Worm (Caenorhabditis elegans) whole organism, L1 larva: ENCODE measurements around the gene bath-37.

Source experiments
- C04F5.9 ChIP-seq: sonication (generic microtip); optimal IDR thresholded peaks from 2 replicates; lab custom pipeline; 2016; ENCODE audit warnings: missing genetic modification characterization, missing compliant biosample characterization
- C34B4.2 ChIP-seq: sonication (generic microtip); optimal IDR thresholded peaks from 2 replicates; lab custom pipeline; 2017; ENCODE audit warnings: mild to moderate bottlenecking, missing genetic modification characterization, missing compliant biosample characterization
- F16B12.6 ChIP-seq: fragments of 150-350 bp; optimal IDR thresholded peaks from 2 replicates; lab custom pipeline; 2014; ENCODE audit warnings: missing biosample characterization, missing genetic modification characterization
- Y116A8C.19 ChIP-seq: sonication (generic microtip); optimal IDR thresholded peaks from 2 replicates; lab custom pipeline; 2016; ENCODE audit warnings: missing compliant biosample characterization, missing genetic modification characterization, borderline replicate concordance
- alr-1 ChIP-seq: fragments of 200-800 bp; sonication (Bioruptor generic); optimal IDR thresholded peaks from 2 replicates; lab custom pipeline; 2018; ENCODE audit warnings: borderline replicate concordance, mild to moderate bottlenecking, missing genetic modification characterization, missing compliant biosample characterization
- ama-1 ChIP-seq: fragments of 150-350 bp; optimal IDR thresholded peaks from 2 replicates; lab custom pipeline; 2014
- blmp-1 ChIP-seq: fragments of 150-350 bp; optimal IDR thresholded peaks from 2 replicates; lab custom pipeline; 2014; ENCODE audit warnings: missing biosample characterization, missing genetic modification characterization
- ceh-63 ChIP-seq: fragments of 200-800 bp; sonication (Bioruptor generic); optimal IDR thresholded peaks from 2 replicates; lab custom pipeline; 2018; ENCODE audit warnings: mild to moderate bottlenecking, missing genetic modification characterization, missing compliant biosample characterization
- ceh-8 ChIP-seq: fragments of 200-800 bp; sonication (Bioruptor generic); optimal IDR thresholded peaks from 2 replicates; lab custom pipeline; 2018; ENCODE audit warnings: mild to moderate bottlenecking, missing genetic modification characterization, moderate library complexity, missing compliant biosample characterization
- ceh-88 ChIP-seq: fragments of 200-800 bp; sonication (Bioruptor generic); IDR thresholded peaks from 2 replicates; pipeline ENCODE4 v1.3.6; 2022; ENCODE audit warnings: missing genetic modification characterization, missing compliant biosample characterization
- ces-1 ChIP-seq: fragments of 150-350 bp; optimal IDR thresholded peaks from 2 replicates; lab custom pipeline; 2014; ENCODE audit warnings: missing biosample characterization, missing genetic modification reagents, missing genetic modification characterization
- dpl-1 ChIP-seq, 3 experiments: fragments of 150-350 bp in 2 of 3; sonication (generic microtip) in 1 of 3; optimal IDR thresholded peaks; 2 replicates each; lab custom pipeline; 2014 to 2017; ENCODE audit warnings: missing biosample characterization in 3 of 3, missing genetic modification characterization in 3 of 3, missing genetic modification reagents in 3 of 3
- dsc-1 ChIP-seq: sonication (generic microtip); optimal IDR thresholded peaks from 2 replicates; lab custom pipeline; 2016; ENCODE audit warnings: mild to moderate bottlenecking, missing genetic modification characterization, missing compliant biosample characterization
- efl-1 ChIP-seq, 4 experiments: fragments of 150-350 bp; optimal IDR thresholded peaks in 3 of 4; peaks in 1 of 4; 1 replicate in 1 of 4; 2 replicates in 3 of 4; lab custom pipeline; 2014; ENCODE audit warnings: missing biosample characterization in 2 of 4, missing genetic modification characterization in 2 of 4, missing genetic modification reagents in 2 of 4
- efl-3 ChIP-seq: fragments of 200-800 bp; sonication (Bioruptor generic); optimal IDR thresholded peaks from 2 replicates; lab custom pipeline; 2018; ENCODE audit warnings: mild to moderate bottlenecking, missing genetic modification characterization, missing compliant biosample characterization
- egl-13 ChIP-seq: sonication (generic microtip); optimal IDR thresholded peaks from 2 replicates; lab custom pipeline; 2016; ENCODE audit warnings: missing genotype, missing genetic modification reagents, missing genetic modification characterization, missing compliant biosample characterization
- elt-3 ChIP-seq, 6 experiments: fragments of 150-350 bp in 1 of 6; sonication (generic microtip); optimal IDR thresholded peaks; 2 replicates each; lab custom pipeline; 2017 to 2018; ENCODE audit warnings: missing biosample characterization in 6 of 6, missing genetic modification characterization in 6 of 6, inconsistent platforms in 1 of 6
- fkh-4 ChIP-seq: sonication (generic microtip); optimal IDR thresholded peaks from 2 replicates; lab custom pipeline; 2016; ENCODE audit warnings: missing compliant biosample characterization, missing genetic modification characterization, borderline replicate concordance
- fkh-8 ChIP-seq: sonication (generic microtip); optimal IDR thresholded peaks from 2 replicates; lab custom pipeline; 2016; ENCODE audit warnings: mild to moderate bottlenecking, missing genetic modification characterization, missing compliant biosample characterization
- fos-1 ChIP-seq: fragments of 150-350 bp; optimal IDR thresholded peaks from 2 replicates; lab custom pipeline; 2014; ENCODE audit warnings: missing biosample characterization, missing genetic modification characterization
- hlh-17 ChIP-seq: fragments of 200-800 bp; sonication (Bioruptor generic); optimal IDR thresholded peaks from 2 replicates; lab custom pipeline; 2018; ENCODE audit warnings: missing genetic modification characterization, mild to moderate bottlenecking, missing compliant biosample characterization, moderate library complexity, borderline replicate concordance
- hlh-4 ChIP-seq: sonication (generic microtip); optimal IDR thresholded peaks from 2 replicates; lab custom pipeline; 2016; ENCODE audit warnings: mild to moderate bottlenecking, missing genetic modification characterization, missing compliant biosample characterization
- irx-1 ChIP-seq: sonication (generic microtip); optimal IDR thresholded peaks from 2 replicates; lab custom pipeline; 2016; ENCODE audit warnings: missing genetic modification characterization, missing compliant biosample characterization
- lin-39 ChIP-seq: fragments of 150-350 bp; optimal IDR thresholded peaks from 2 replicates; lab custom pipeline; 2014; ENCODE audit warnings: missing biosample characterization, missing genetic modification reagents, missing genetic modification characterization
- mab-9 ChIP-seq: fragments of 200-800 bp; sonication (Bioruptor generic); IDR thresholded peaks from 2 replicates; pipeline ENCODE4 v1.3.6; 2022; ENCODE audit warnings: missing genetic modification reagents, missing genetic modification characterization, missing compliant biosample characterization
- mdl-1 ChIP-seq, 2 experiments: fragments of 150-350 bp; optimal IDR thresholded peaks; 2 replicates each; lab custom pipeline; 2014 to 2017; ENCODE audit warnings: missing biosample characterization in 2 of 2, missing genetic modification characterization in 2 of 2, inconsistent platforms in 1 of 2
- nhr-11 ChIP-seq: fragments of 150-350 bp; optimal IDR thresholded peaks from 2 replicates; lab custom pipeline; 2014; ENCODE audit warnings: missing biosample characterization, missing genetic modification characterization
- nhr-19 ChIP-seq: fragments of 200-800 bp; sonication (Bioruptor generic); conservative IDR thresholded peaks from 2 replicates; pipeline ENCODE4 v1.3.6; 2022; ENCODE audit warnings: missing genetic modification characterization, missing compliant biosample characterization
- nhr-20 ChIP-seq: sonication (generic microtip); optimal IDR thresholded peaks from 2 replicates; lab custom pipeline; 2016; ENCODE audit warnings: mild to moderate bottlenecking, missing genetic modification characterization, missing compliant biosample characterization
- nhr-237 ChIP-seq: fragments of 150-350 bp; optimal IDR thresholded peaks from 2 replicates; lab custom pipeline; 2014; ENCODE audit warnings: missing biosample characterization, missing genetic modification characterization
- nhr-71 ChIP-seq: sonication (generic microtip); optimal IDR thresholded peaks from 2 replicates; lab custom pipeline; 2016; ENCODE audit warnings: mild to moderate bottlenecking, missing genetic modification characterization, moderate library complexity, missing compliant biosample characterization
- nhr-76 ChIP-seq: sonication (generic microtip); optimal IDR thresholded peaks from 2 replicates; lab custom pipeline; 2017; ENCODE audit warnings: missing biosample characterization, missing genetic modification characterization
- nhr-77 ChIP-seq: fragments of 150-350 bp; optimal IDR thresholded peaks from 2 replicates; lab custom pipeline; 2014; ENCODE audit warnings: missing biosample characterization, missing genetic modification characterization
- nhr-85 ChIP-seq: sonication (generic microtip); peaks from one replicate; lab custom pipeline; 2016; ENCODE audit warnings: missing genetic modification characterization, inconsistent platforms, missing compliant biosample characterization
- pag-3 ChIP-seq: sonication (generic microtip); optimal IDR thresholded peaks from 2 replicates; lab custom pipeline; 2017; ENCODE audit warnings: missing genetic modification characterization, mild to moderate bottlenecking, missing compliant biosample characterization, antibody characterized with exemption, borderline replicate concordance; ENCODE audit not compliant: insufficient read depth
- pax-3 ChIP-seq: fragments of 200-800 bp; sonication (Bioruptor generic); optimal IDR thresholded peaks from 2 replicates; lab custom pipeline; 2018; ENCODE audit warnings: mild to moderate bottlenecking, missing genetic modification characterization, moderate library complexity, missing compliant biosample characterization
- pqm-1 ChIP-seq: sonication (generic microtip); optimal IDR thresholded peaks from 3 replicates; lab custom pipeline; 2017; ENCODE audit warnings: missing biosample characterization, missing genetic modification characterization
- rnt-1 ChIP-seq: sonication (generic microtip); optimal IDR thresholded peaks from 2 replicates; lab custom pipeline; 2016; ENCODE audit warnings: mild to moderate bottlenecking, missing genetic modification characterization, moderate library complexity, missing compliant biosample characterization
- skn-1 ChIP-seq: fragments of 150-350 bp; optimal IDR thresholded peaks from 2 replicates; lab custom pipeline; 2014; ENCODE audit warnings: missing biosample characterization, missing genetic modification characterization
- snpc-4 ChIP-seq: fragments of 150-350 bp; optimal IDR thresholded peaks from 2 replicates; lab custom pipeline; 2014; ENCODE audit warnings: missing biosample characterization, missing genetic modification characterization
- snu-23 ChIP-seq: sonication (generic microtip); optimal IDR thresholded peaks from 2 replicates; lab custom pipeline; 2016; ENCODE audit warnings: missing genetic modification characterization, missing compliant biosample characterization
- sptf-1 ChIP-seq: fragments of 150-350 bp; optimal IDR thresholded peaks from 2 replicates; lab custom pipeline; 2014; ENCODE audit warnings: missing biosample characterization, missing genetic modification characterization
- swsn-7 ChIP-seq: sonication (generic microtip); optimal IDR thresholded peaks from 2 replicates; lab custom pipeline; 2016; ENCODE audit warnings: missing genetic modification characterization, missing compliant biosample characterization
- tlp-1 ChIP-seq: fragments of 150-350 bp; optimal IDR thresholded peaks from 2 replicates; lab custom pipeline; 2014; ENCODE audit warnings: missing biosample characterization, missing genetic modification characterization
- unc-62 ChIP-seq: fragments of 150-350 bp; optimal IDR thresholded peaks from 2 replicates; lab custom pipeline; 2014; ENCODE audit warnings: missing biosample characterization, missing genetic modification reagents, missing genetic modification characterization
- unc-86 ChIP-seq: sonication (generic microtip); optimal IDR thresholded peaks from 2 replicates; lab custom pipeline; 2016; ENCODE audit warnings: missing genetic modification characterization, missing compliant biosample characterization
- xbp-1 ChIP-seq: sonication (generic microtip); optimal IDR thresholded peaks from 2 replicates; lab custom pipeline; 2016; ENCODE audit warnings: missing genetic modification characterization, missing compliant biosample characterization
- zag-1 ChIP-seq: fragments of 150-350 bp; optimal IDR thresholded peaks from 2 replicates; lab custom pipeline; 2014; ENCODE audit warnings: missing biosample characterization, missing genetic modification characterization
- ztf-11 ChIP-seq, 2 experiments: sonication (generic microtip); optimal IDR thresholded peaks; 2 replicates each; lab custom pipeline; 2016 to 2017; ENCODE audit warnings: missing genetic modification characterization in 2 of 2, missing biosample characterization in 1 of 2, missing compliant biosample characterization in 1 of 2

Gene bath-37

ce11 chrIV:12068590-12068989, at the start of gene bath-37:
TSS of gene bath-37 (plus strand) at chrIV:12068890.
- TF ChIP-seq pag-3 (tag; lab: Kevin White, UChicago) (no peak), unc-86 (no peak), xbp-1 (no peak), irx-1 (tag; lab: Kevin White, UChicago) (no peak)
- TF ChIP-seq, all 84 proteins: peak for 0

ce11 chrIV:12018920-12019319, 49.8 kb upstream of the bath-37 start:
- TF ChIP-seq blmp-1 (tag; lab: Kevin White, UChicago) (peak; percentile 74), snpc-4 (tag; lab: Kevin White, UChicago) (no peak), nhr-85 (tag; lab: Kevin White, UChicago) (peak; percentile 48)

ce11 chrIV:12021360-12021759, 47.3 kb upstream of the bath-37 start:
- TF ChIP-seq nhr-20 (tag; lab: Kevin White, UChicago): peak; percentile 66
- no peak for TF ChIP-seq fkh-4 (tag; lab: Kevin White, UChicago)
- TF ChIP-seq rnt-1 (tag; lab: Kevin White, UChicago): no peak
- TF ChIP-seq ceh-63 (GFP tag; lab: Kevin White, UChicago): no peak
- TF ChIP-seq snu-23 (GFP tag; lab: Kevin White, UChicago): peak; percentile 37
- no peak for TF ChIP-seq ama-1
- TF ChIP-seq efl-3 (GFP tag; lab: Kevin White, UChicago): no peak
- TF ChIP-seq fos-1 (tag; lab: Kevin White, UChicago): no peak
- TF ChIP-seq hlh-17: no peak
- TF ChIP-seq nhr-237 (tag; lab: Kevin White, UChicago): no peak
- TF ChIP-seq sptf-1 (tag; lab: Kevin White, UChicago): no peak
- no peak for TF ChIP-seq alr-1 (tag; lab: Kevin White, UChicago)
- no peak for TF ChIP-seq Y116A8C.19 (tag; lab: Kevin White, UChicago)
- no peak for TF ChIP-seq dpl-1 (GFP tag; optimal IDR thresholded peaks at IDR 0.05; lab: Kevin White, UChicago)
- no peak for TF ChIP-seq tlp-1
- TF ChIP-seq mdl-1 (tag; optimal IDR thresholded peaks at IDR 0.05; lab: Kevin White, UChicago): no peak
- no peak for TF ChIP-seq ceh-88 (GFP tag; lab: Robert Waterston, UW)
- no peak for TF ChIP-seq hlh-4 (tag; lab: Kevin White, UChicago)
- TF ChIP-seq snpc-4 (tag; lab: Kevin White, UChicago): no peak
- peak in 5 of 6 experiments; percentile 6 to 64 (median 52) for TF ChIP-seq elt-3 (tag; optimal IDR thresholded peaks at IDR 0.05; lab: Kevin White, UChicago)
- TF ChIP-seq C34B4.2 (tag; lab: Kevin White, UChicago): no peak
- no peak; the same call in 1 of the 2 replicates for TF ChIP-seq nhr-19 (GFP tag; lab: Robert Waterston, UW)
- TF ChIP-seq nhr-71 (tag; lab: Kevin White, UChicago): peak; percentile 75
- TF ChIP-seq efl-1 (optimal IDR thresholded peaks at IDR 0.05; lab: Kevin White, UChicago): no peak
- TF ChIP-seq efl-1 (GFP tag; optimal IDR thresholded peaks at IDR 0.05 in 1 of 2; lab: Kevin White, UChicago): no peak
- TF ChIP-seq skn-1 (tag; lab: Kevin White, UChicago): no peak
- no peak for TF ChIP-seq ceh-8 (GFP tag; lab: Kevin White, UChicago)
- no peak for TF ChIP-seq fkh-8 (tag; lab: Kevin White, UChicago)
- no peak for TF ChIP-seq zag-1 (tag; lab: Kevin White, UChicago)
- peak; percentile 94 for TF ChIP-seq nhr-85 (tag; lab: Kevin White, UChicago)
- TF ChIP-seq ces-1: no peak
- TF ChIP-seq pqm-1 (tag; lab: Kevin White, UChicago): no peak
- TF ChIP-seq xbp-1: no peak
- no peak for TF ChIP-seq nhr-77 (tag; lab: Kevin White, UChicago)
- TF ChIP-seq nhr-11 (tag; lab: Kevin White, UChicago): no peak
- TF ChIP-seq unc-62: no peak
- TF ChIP-seq mab-9 (GFP tag; lab: Robert Waterston, UW): no peak
- peak; percentile 37 for TF ChIP-seq irx-1 (tag; lab: Kevin White, UChicago)
- no peak for TF ChIP-seq swsn-7 (tag; lab: Kevin White, UChicago)
- no peak for TF ChIP-seq C04F5.9
- no peak for TF ChIP-seq dsc-1 (tag; lab: Kevin White, UChicago)
- TF ChIP-seq pax-3 (tag; lab: Kevin White, UChicago): no peak
- peak; percentile 14 for TF ChIP-seq lin-39 (tag; lab: Kevin White, UChicago)
- no peak for TF ChIP-seq ztf-11 (tag; optimal IDR thresholded peaks at IDR 0.05; lab: Kevin White, UChicago)
- TF ChIP-seq egl-13 (tag; lab: Kevin White, UChicago): no peak
- no peak for TF ChIP-seq F16B12.6 (tag; lab: Kevin White, UChicago)
- no peak for TF ChIP-seq nhr-76 (tag; lab: Kevin White, UChicago)
